Worm (Caenorhabditis elegans): ENCODE measurements around the gene F57F5.3.

DNA sequence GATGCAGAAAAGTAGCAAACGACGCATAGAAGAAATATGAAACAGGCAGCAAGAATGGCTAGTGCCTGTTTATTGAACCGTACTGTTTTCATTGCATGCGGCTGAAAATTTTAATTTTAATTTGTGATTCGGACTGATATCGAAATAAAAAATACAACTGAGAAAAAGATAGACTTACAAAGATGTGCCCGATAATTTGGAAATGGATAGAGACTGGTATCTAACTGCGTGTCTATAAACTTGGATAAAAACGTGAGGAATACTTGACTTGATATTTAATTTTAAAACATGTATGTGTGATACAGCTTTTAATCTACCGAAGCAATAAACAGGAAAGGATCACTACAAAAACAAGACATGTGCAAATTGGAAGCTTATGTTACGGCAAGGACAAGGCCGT lies 21.0 kb downstream of the F57F5.3 start, which contains the start of gene mans-2:
- no peak for TF ChIP-seq dao-5 (tag; optimal IDR thresholded peaks at IDR 0.05)
- TF ChIP-seq W03F9.2 (tag; optimal IDR thresholded peaks at IDR 0.05), result no peak

Data from whole organism, L4/young adult.